Worm (Caenorhabditis elegans) whole organism, mixed stage, embryonic: ENCODE results near the gene hlh-15.

Source experiments
- drap-1 ChIP-seq: fragments of 200-800 bp; sonication (Bioruptor generic); optimal IDR thresholded peaks from 3 replicates; lab custom pipeline; 2018; ENCODE audit warnings: mild to moderate bottlenecking, missing genetic modification characterization, missing compliant biosample characterization
- elt-3 ChIP-seq: fragments of 150-350 bp; optimal IDR thresholded peaks from 2 replicates; lab custom pipeline; 2014; ENCODE audit warnings: missing biosample characterization, missing genetic modification characterization
- lsy-2 ChIP-seq: fragments of 150-350 bp; optimal IDR thresholded peaks from 2 replicates; lab custom pipeline; 2014; ENCODE audit warnings: missing biosample characterization, missing genetic modification characterization
- nhr-2 ChIP-seq: fragments of 150-350 bp; optimal IDR thresholded peaks from 2 replicates; lab custom pipeline; 2014; ENCODE audit warnings: missing biosample characterization, missing genetic modification characterization
- nhr-76 ChIP-seq: sonication (generic microtip); optimal IDR thresholded peaks from 2 replicates; lab custom pipeline; 2017; ENCODE audit warnings: missing biosample characterization, missing genetic modification characterization
- pha-4 ChIP-seq: fragments of 150-350 bp; optimal IDR thresholded peaks from 2 replicates; lab custom pipeline; 2018; ENCODE audit warnings: missing biosample characterization, missing genetic modification reagents, missing genetic modification characterization
- sptf-1 ChIP-seq: sonication (generic microtip); optimal IDR thresholded peaks from 2 replicates; lab custom pipeline; 2017; ENCODE audit warnings: mild to moderate bottlenecking, missing genetic modification characterization, moderate library complexity, missing compliant biosample characterization
- tbx-8 ChIP-seq: fragments of 200-800 bp; sonication (Bioruptor generic); optimal IDR thresholded peaks from 2 replicates; lab custom pipeline; 2018; ENCODE audit warnings: mild to moderate bottlenecking, missing genetic modification characterization, moderate library complexity, missing compliant biosample characterization
- unc-120 ChIP-seq: sonication (generic microtip); optimal IDR thresholded peaks from 2 replicates; lab custom pipeline; 2017; ENCODE audit warnings: missing genetic modification characterization, missing compliant biosample characterization; ENCODE audit not compliant: poor library complexity, severe bottlenecking
- unc-62 ChIP-seq: fragments of 150-350 bp; optimal IDR thresholded peaks from 2 replicates; lab custom pipeline; 2014; ENCODE audit warnings: missing biosample characterization, missing genetic modification reagents, missing genetic modification characterization
- ztf-11 ChIP-seq: fragments of 150-350 bp; optimal IDR thresholded peaks from 2 replicates; lab custom pipeline; 2014; ENCODE audit warnings: missing biosample characterization, missing genetic modification characterization

DNA sequence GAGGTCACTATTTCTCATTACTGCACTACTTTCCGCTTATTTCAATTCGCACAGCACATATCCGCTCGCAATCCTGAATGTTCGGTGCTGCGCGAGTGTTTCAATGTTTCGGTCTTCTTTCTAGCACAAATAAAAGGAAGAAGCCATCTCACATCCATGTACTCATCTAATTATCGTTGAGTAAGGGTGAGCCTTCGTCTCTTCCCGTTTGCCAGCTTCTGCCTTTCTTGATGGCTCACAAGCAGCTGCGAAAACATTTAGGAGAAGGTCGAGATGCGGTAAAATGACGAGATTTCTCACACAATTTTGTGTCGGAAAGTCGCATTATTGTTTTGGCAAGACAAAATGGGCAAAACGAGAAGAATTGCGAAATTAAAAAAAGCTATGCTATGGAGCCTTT lies 41.7 kb upstream of the hlh-15 start:
- TF ChIP-seq unc-62 (GFP tag; lab: Kevin White, UChicago) = no peak
- TF ChIP-seq ztf-11 = no peak
- TF ChIP-seq sptf-1 (tag; lab: Kevin White, UChicago) = no peak
- TF ChIP-seq unc-120 (tag; lab: Kevin White, UChicago) = no peak
- no peak for TF ChIP-seq nhr-76 (tag; lab: Kevin White, UChicago)
- no peak for TF ChIP-seq nhr-2
- no peak for TF ChIP-seq lsy-2 (tag; lab: Kevin White, UChicago)
- TF ChIP-seq tbx-8 (GFP tag; lab: Kevin White, UChicago) = no peak
- TF ChIP-seq elt-3 = no peak
- no peak for TF ChIP-seq pha-4 (tag; lab: Kevin White, UChicago)
- no peak for TF ChIP-seq drap-1 (GFP tag; lab: Kevin White, UChicago)
